Worm (Caenorhabditis elegans): ENCODE data around the gene gpd-3.
"Not testable (repeated sequence)": the region's sequence is repeated elsewhere in the genome, so short reads cannot be mapped to it uniquely, and the experiment has no call there.

The gpd-3 gene

DNA sequence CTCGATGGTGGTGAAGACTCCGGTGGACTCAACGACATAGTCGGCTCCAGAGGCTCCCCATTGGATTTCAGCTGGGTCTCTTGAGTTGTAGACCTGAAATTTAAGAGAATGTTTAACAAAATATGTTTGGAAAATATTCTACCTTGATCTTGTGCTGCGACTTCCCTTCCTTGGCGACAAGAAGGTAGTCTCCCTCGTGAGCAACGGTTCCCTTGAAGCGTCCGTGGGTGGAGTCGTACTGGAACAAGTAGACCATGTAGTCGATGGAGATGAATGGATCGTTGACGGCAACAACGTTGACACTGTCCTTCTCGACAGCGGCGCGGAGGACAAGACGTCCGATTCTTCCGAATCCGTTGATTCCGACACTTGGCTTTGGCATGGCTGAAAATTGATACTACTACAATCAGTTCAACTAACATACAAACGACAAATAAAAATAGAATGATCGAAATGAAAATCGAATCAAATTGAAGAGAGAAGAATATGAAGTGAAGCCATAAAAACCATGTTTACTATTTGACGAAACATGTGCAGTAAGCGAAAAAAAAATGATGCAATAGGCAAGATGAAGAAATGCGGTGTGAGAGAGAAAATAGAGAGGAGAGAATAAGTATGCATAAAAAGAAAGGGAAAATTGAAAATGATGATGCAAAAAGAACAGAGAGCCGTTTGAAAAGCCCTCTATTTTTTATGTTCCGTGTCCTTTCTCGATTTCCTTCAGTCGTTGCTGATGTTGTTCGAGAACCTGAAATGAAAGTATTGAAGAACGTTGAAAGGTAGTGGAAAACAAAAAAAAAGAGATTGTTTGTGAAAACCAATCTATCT is 1.4 kb upstream of the gpd-3 start, which contains the start of gene gpd-2 (continued):
- no peak for TF ChIP-seq lir-3 (tag; optimal IDR thresholded peaks at IDR 0.05)
- TF ChIP-seq aha-1 (tag) = peak; percentile 93
- TF ChIP-seq lin-13 (GFP tag; optimal IDR thresholded peaks at IDR 0.05) = no peak
- peak; percentile 60 for TF ChIP-seq nhr-25 (tag; optimal IDR thresholded peaks at IDR 0.05; ENCODE audit: borderline replicate concordance, insufficient read depth)
- TF ChIP-seq dpl-1 (GFP tag; optimal IDR thresholded peaks at IDR 0.05) = no peak
- no peak; the same call in 1 of the 2 replicates for TF ChIP-seq madf-9 (GFP tag; conservative IDR thresholded peaks at IDR 0.05)
- no peak for TF ChIP-seq cey-2 (tag; optimal IDR thresholded peaks at IDR 0.05; ENCODE audit: borderline replicate concordance, insufficient read depth)
- no peak for TF ChIP-seq ztf-11 (tag; optimal IDR thresholded peaks at IDR 0.05)
- TF ChIP-seq ama-1 (optimal IDR thresholded peaks at IDR 0.05) = no peak
- TF ChIP-seq D1046.2 (GFP tag; IDR thresholded peaks at IDR 0.05) = 0 out of 2 replicates have a peak, but pooled peaks have one; percentile 46
- TF ChIP-seq mdl-1 (tag; optimal IDR thresholded peaks at IDR 0.05) = no peak
- TF ChIP-seq lin-39 (tag; optimal IDR thresholded peaks at IDR 0.05) = no peak
- TF ChIP-seq F37D6.2 (tag; optimal IDR thresholded peaks at IDR 0.05) = no peak
- no peak for TF ChIP-seq ceh-20 (GFP tag; IDR thresholded peaks at IDR 0.05)
- no peak for TF ChIP-seq php-3 (GFP tag; IDR thresholded peaks at IDR 0.05)
- no peak for TF ChIP-seq ceh-32 (tag; optimal IDR thresholded peaks at IDR 0.05; ENCODE audit: poor library complexity)
- no peak for TF ChIP-seq nhr-76 (tag; optimal IDR thresholded peaks at IDR 0.05)
- no peak for TF ChIP-seq nhr-111 (GFP tag; optimal IDR thresholded peaks at IDR 0.05)
- no peak for TF ChIP-seq nhr-11 (tag; optimal IDR thresholded peaks at IDR 0.05)
- no peak for TF ChIP-seq nhr-41 (GFP tag; IDR thresholded peaks at IDR 0.05)
- no peak for TF ChIP-seq fos-1 (tag; optimal IDR thresholded peaks at IDR 0.05)
- no peak for TF ChIP-seq dmd-8 (GFP tag; IDR thresholded peaks at IDR 0.05)

DNA sequence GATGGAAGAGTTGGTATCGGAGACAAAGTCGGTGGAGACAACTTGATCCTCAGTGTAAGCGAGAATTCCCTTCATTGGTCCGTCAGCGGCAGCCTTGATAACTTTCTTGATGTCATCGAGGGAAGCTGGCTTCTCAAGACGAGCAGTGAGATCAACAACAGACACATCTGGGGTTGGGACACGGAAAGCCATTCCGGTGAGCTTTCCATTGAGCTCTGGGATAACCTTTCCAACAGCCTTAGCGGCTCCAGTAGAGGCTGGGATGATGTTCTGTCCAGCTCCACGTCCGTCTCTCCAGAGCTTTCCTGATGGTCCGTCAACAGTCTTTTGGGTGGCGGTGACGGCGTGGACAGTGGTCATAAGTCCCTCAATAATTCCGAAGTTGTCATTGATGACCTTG is 552 bp upstream of the gpd-3 start:
- TF ChIP-seq tra-1 (GFP tag; IDR thresholded peaks at IDR 0.05) (peak; percentile 38; the same call in 1 of the 2 replicates), dmd-8 (GFP tag; IDR thresholded peaks at IDR 0.05) (0 out of 2 replicates have a peak, but pooled peaks have one; percentile 34), zfp-3 (GFP tag; conservative IDR thresholded peaks at IDR 0.05) (peak; percentile 28), mdt-29 (GFP tag; IDR thresholded peaks at IDR 0.05) (peak; percentile 21; the same call in 1 of the 2 replicates), aha-1 (tag) (peak; percentile 62), egl-43 (GFP tag; IDR thresholded peaks at IDR 0.05) (0 out of 2 replicates have a peak, but pooled peaks have one; percentile 34), set-16 (GFP tag; IDR thresholded peaks at IDR 0.05) (peak; percentile 60), T26A8.4 (GFP tag; IDR thresholded peaks at IDR 0.05) (peak; percentile 5; the same call in 1 of the 2 replicates), ceh-20 (GFP tag; IDR thresholded peaks at IDR 0.05) (peak; percentile 14; the same call in 1 of the 2 replicates)

DNA sequence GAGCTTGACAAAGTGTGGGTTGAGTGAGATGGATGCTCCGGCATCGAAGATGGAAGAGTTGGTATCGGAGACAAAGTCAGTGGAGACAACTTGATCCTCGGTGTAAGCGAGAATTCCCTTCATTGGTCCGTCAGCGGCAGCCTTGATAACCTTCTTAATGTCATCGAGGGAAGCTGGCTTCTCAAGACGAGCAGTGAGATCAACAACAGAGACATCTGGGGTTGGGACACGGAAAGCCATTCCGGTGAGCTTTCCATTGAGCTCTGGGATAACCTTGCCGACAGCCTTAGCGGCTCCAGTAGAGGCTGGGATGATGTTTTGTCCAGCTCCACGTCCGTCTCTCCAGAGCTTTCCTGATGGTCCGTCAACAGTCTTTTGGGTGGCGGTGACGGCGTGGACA is 863 bp downstream of the gpd-3 start:
- TF ChIP-seq zfp-3 (GFP tag; conservative IDR thresholded peaks at IDR 0.05) (0 out of 2 replicates have a peak, but pooled peaks have one; percentile 14), unc-62 (GFP tag; optimal IDR thresholded peaks at IDR 0.05 in 1 of 2) (peak in 1 of 2 experiments; percentile 36), D1046.2 (GFP tag; IDR thresholded peaks at IDR 0.05) (0 out of 2 replicates have a peak, but pooled peaks have one; percentile 45), mxl-2 (GFP tag; conservative IDR thresholded peaks at IDR 0.05) (0 out of 2 replicates have a peak, but pooled peaks have one; percentile 13), php-3 (GFP tag; IDR thresholded peaks at IDR 0.05) (0 out of 2 replicates have a peak, but pooled peaks have one; percentile 33), set-16 (GFP tag; IDR thresholded peaks at IDR 0.05) (peak; percentile 59), lim-7 (GFP tag; IDR thresholded peaks at IDR 0.05) (peak; percentile 32; the same call in 1 of the 2 replicates), egl-43 (GFP tag; IDR thresholded peaks at IDR 0.05) (0 out of 2 replicates have a peak, but pooled peaks have one; percentile 59), dmd-8 (GFP tag; IDR thresholded peaks at IDR 0.05) (peak; percentile 56; the same call in 1 of the 2 replicates)
- not testable (repeated sequence) for TF ChIP-seq unc-62 (tag; optimal IDR thresholded peaks at IDR 0.05)

DNA sequence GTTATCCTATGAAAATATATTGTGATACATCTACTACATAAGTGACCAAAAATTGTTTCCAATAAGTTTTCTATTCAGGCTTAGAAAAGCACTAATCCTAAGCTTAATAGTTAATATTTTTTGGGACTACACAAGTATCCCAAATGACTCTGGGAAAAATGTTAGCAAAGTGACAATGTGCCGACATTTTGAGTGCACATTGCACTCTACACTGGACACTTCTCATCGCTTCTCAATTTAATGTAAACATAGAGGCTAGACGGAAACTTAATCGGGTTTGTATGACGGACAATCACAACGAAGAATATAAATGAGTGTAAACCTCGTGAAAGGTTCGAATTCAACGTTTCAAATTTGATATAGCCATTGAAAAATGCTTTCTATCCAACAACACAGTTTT is 1.5 kb downstream of the gpd-3 start:
- TF ChIP-seq dmd-8 (GFP tag; IDR thresholded peaks at IDR 0.05) (no peak), mxl-2 (GFP tag; conservative IDR thresholded peaks at IDR 0.05) (no peak), lin-1 (GFP tag; IDR thresholded peaks at IDR 0.05) (0 out of 2 replicates have a peak, but pooled peaks have one; percentile 44), arid-1 (GFP tag; conservative IDR thresholded peaks at IDR 0.05) (no peak), daf-19 (GFP tag; conservative IDR thresholded peaks at IDR 0.05) (no peak), rbr-2 (tag; optimal IDR thresholded peaks at IDR 0.05) (no peak), lin-38 (GFP tag; IDR thresholded peaks at IDR 0.05) (peak; percentile 28; the same call in 1 of the 2 replicates), F37D6.2 (tag; optimal IDR thresholded peaks at IDR 0.05) (no peak), nhr-102 (tag; optimal IDR thresholded peaks at IDR 0.05) (peak; percentile 40), ces-1 (GFP tag; optimal IDR thresholded peaks at IDR 0.05) (no peak), T26A8.4 (GFP tag; IDR thresholded peaks at IDR 0.05) (peak; percentile 26), nhr-77 (tag; optimal IDR thresholded peaks at IDR 0.05) (no peak), tra-1 (GFP tag; IDR thresholded peaks at IDR 0.05) (0 out of 2 replicates have a peak, but pooled peaks have one; percentile 18), jun-1 (tag; optimal IDR thresholded peaks at IDR 0.05) (no peak), nhr-6 (tag; optimal IDR thresholded peaks at IDR 0.05) (peak; percentile 77), fkh-10 (GFP tag; optimal IDR thresholded peaks at IDR 0.05) (no peak)
